Fruit fly (Drosophila melanogaster) whole organism, pupa: ENCODE data around the gene elgi.

Source experiments
- CG12605 ChIP-seq: fragments of 200-800 bp; sonication (Bioruptor generic); IDR thresholded peaks from 2 replicates; pipeline ENCODE4 v1.3.6; 2022; ENCODE audit warnings: missing biosample characterization, missing genetic modification characterization
- CG13204 ChIP-seq: fragments of 200-800 bp; sonication (Bioruptor generic); optimal IDR thresholded peaks from 2 replicates; lab custom pipeline; 2018; ENCODE audit warnings: missing biosample characterization, mild to moderate bottlenecking, missing genetic modification characterization, moderate library complexity
- CG15710 ChIP-seq: fragments of 200-800 bp; sonication (Bioruptor generic); optimal IDR thresholded peaks from 2 replicates; lab custom pipeline; 2018; ENCODE audit warnings: missing biosample characterization, mild to moderate bottlenecking, missing genetic modification characterization, moderate library complexity
- CG34367 ChIP-seq: fragments of 200-800 bp; sonication (Bioruptor generic); optimal IDR thresholded peaks from 2 replicates; lab custom pipeline; 2018; ENCODE audit warnings: missing biosample characterization, mild to moderate bottlenecking, missing genetic modification characterization
- CG4496 ChIP-seq: fragments of 200-800 bp; sonication (Bioruptor generic); IDR thresholded peaks from 3 replicates; pipeline ENCODE4 v1.3.6; 2022; ENCODE audit warnings: missing biosample characterization, missing genetic modification characterization
- CG8159 ChIP-seq: fragments of 200-800 bp; sonication (Bioruptor generic); optimal IDR thresholded peaks from 3 replicates; lab custom pipeline; 2018; ENCODE audit warnings: missing biosample characterization, mild to moderate bottlenecking, missing genetic modification characterization, moderate library complexity
- CG9948 ChIP-seq: fragments of 200-800 bp; sonication (Bioruptor generic); optimal IDR thresholded peaks from 2 replicates; lab custom pipeline; 2018; ENCODE audit warnings: missing biosample characterization, mild to moderate bottlenecking, missing genetic modification characterization, moderate library complexity
- Pif1B ChIP-seq: fragments of 200-800 bp; sonication (Bioruptor generic); optimal IDR thresholded peaks from 3 replicates; lab custom pipeline; 2016; ENCODE audit warnings: missing biosample characterization, missing genetic modification characterization
- Snoo ChIP-seq: fragments of 200-800 bp; sonication (Bioruptor generic); optimal IDR thresholded peaks from 3 replicates; lab custom pipeline; 2017; ENCODE audit warnings: missing biosample characterization, mild to moderate bottlenecking, missing genetic modification characterization, inconsistent platforms
- fd96Ca ChIP-seq: fragments of 200-800 bp; sonication (Bioruptor generic); IDR thresholded peaks from 3 replicates; pipeline ENCODE4 v1.3.6; 2022; ENCODE audit warnings: missing biosample characterization, missing genetic modification characterization

dm6 chr3L:15953892-15954291 is 2.5 kb upstream of the elgi start:
- TF ChIP-seq Pif1B (GFP tag; lab: Kevin White, UChicago) (no peak), CG34367 (tag; lab: Kevin White, UChicago) (no peak), CG9948 (no peak), Snoo (no peak), CG13204 (GFP tag; lab: Kevin White, UChicago) (no peak), CG15710 (tag; lab: Kevin White, UChicago) (no peak), CG8159 (tag; lab: Kevin White, UChicago) (no peak), CG4496 (GFP tag; lab: Robert Waterston, UW) (no peak), CG12605 (GFP tag; lab: Robert Waterston, UW) (no peak), fd96Ca (GFP tag; lab: Robert Waterston, UW) (no peak)
